Worm (Caenorhabditis elegans) whole organism, late embryonic: ENCODE measurements around the gene T26C12.2.

Experiments
- F13H6.1 ChIP-seq: sonication (generic microtip); optimal IDR thresholded peaks from 2 replicates; lab custom pipeline; 2016; ENCODE audit warnings: missing genetic modification characterization, missing compliant biosample characterization
- K02D7.2 ChIP-seq: sonication (generic microtip); optimal IDR thresholded peaks from 2 replicates; lab custom pipeline; 2017; ENCODE audit warnings: mild to moderate bottlenecking, missing genetic modification characterization, missing compliant biosample characterization
- K09A11.1 ChIP-seq: sonication (generic microtip); optimal IDR thresholded peaks from 2 replicates; lab custom pipeline; 2017; ENCODE audit warnings: antibody characterized with exemption, mild to moderate bottlenecking, missing genetic modification characterization, missing compliant biosample characterization; ENCODE audit not compliant: insufficient read depth
- T23F11.4 ChIP-seq: fragments of 200-800 bp; sonication (Bioruptor generic); optimal IDR thresholded peaks from 2 replicates; lab custom pipeline; 2018; ENCODE audit warnings: mild to moderate bottlenecking, missing genetic modification characterization, missing compliant biosample characterization
- Y22D7AL.16 ChIP-seq: sonication (generic microtip); optimal IDR thresholded peaks from 2 replicates; lab custom pipeline; 2016; ENCODE audit warnings: missing genetic modification characterization, missing compliant biosample characterization
- ahr-1 ChIP-seq: sonication (generic microtip); optimal IDR thresholded peaks from 2 replicates; lab custom pipeline; 2016; ENCODE audit warnings: missing genetic modification characterization, missing compliant biosample characterization
- ceh-14 ChIP-seq: sonication (generic microtip); optimal IDR thresholded peaks from 2 replicates; lab custom pipeline; 2016; ENCODE audit warnings: missing genotype, missing genetic modification characterization, missing compliant biosample characterization
- ceh-18 ChIP-seq: sonication (generic microtip); optimal IDR thresholded peaks from 2 replicates; lab custom pipeline; 2016; ENCODE audit warnings: missing genetic modification characterization, missing compliant biosample characterization
- ceh-30 ChIP-seq: fragments of 150-350 bp; optimal IDR thresholded peaks from 2 replicates; lab custom pipeline; 2014; ENCODE audit warnings: missing biosample characterization, missing genetic modification characterization
- ceh-31 ChIP-seq: sonication (generic microtip); optimal IDR thresholded peaks from 2 replicates; lab custom pipeline; 2016; ENCODE audit warnings: missing genetic modification characterization, missing compliant biosample characterization
- ceh-34 ChIP-seq: sonication (generic microtip); optimal IDR thresholded peaks from 2 replicates; lab custom pipeline; 2016; ENCODE audit warnings: mild to moderate bottlenecking, missing genetic modification characterization, missing compliant biosample characterization
- ceh-45 ChIP-seq: fragments of 200-800 bp; sonication (Bioruptor generic); IDR thresholded peaks from 2 replicates; pipeline ENCODE4 v1.3.6; 2022; ENCODE audit warnings: missing genetic modification reagents, missing genetic modification characterization, missing compliant biosample characterization
- ceh-6 ChIP-seq: fragments of 200-800 bp; sonication (Bioruptor generic); optimal IDR thresholded peaks from 2 replicates; lab custom pipeline; 2018; ENCODE audit warnings: mild to moderate bottlenecking, missing genetic modification characterization, missing compliant biosample characterization
- dmd-4 ChIP-seq: sonication (generic microtip); optimal IDR thresholded peaks from 2 replicates; lab custom pipeline; 2016; ENCODE audit warnings: borderline replicate concordance, missing genetic modification characterization, missing compliant biosample characterization
- dve-1 ChIP-seq: sonication (generic microtip); optimal IDR thresholded peaks from 2 replicates; lab custom pipeline; 2017; ENCODE audit warnings: antibody characterized with exemption, mild to moderate bottlenecking, missing genetic modification characterization, missing compliant biosample characterization
- elt-2 ChIP-seq: sonication (generic microtip); optimal IDR thresholded peaks from 2 replicates; lab custom pipeline; 2016; ENCODE audit warnings: missing genetic modification reagents, missing genetic modification characterization, missing compliant biosample characterization
- elt-4 ChIP-seq: sonication (generic microtip); optimal IDR thresholded peaks from 2 replicates; lab custom pipeline; 2016; ENCODE audit warnings: missing genetic modification characterization, missing compliant biosample characterization
- ets-4 ChIP-seq: sonication (generic microtip); optimal IDR thresholded peaks from 2 replicates; lab custom pipeline; 2016; ENCODE audit warnings: missing genetic modification characterization, missing compliant biosample characterization
- eyg-1 ChIP-seq: sonication (generic microtip); optimal IDR thresholded peaks from 2 replicates; lab custom pipeline; 2016; ENCODE audit warnings: missing genotype, missing genetic modification characterization, missing compliant biosample characterization
- fax-1 ChIP-seq: sonication (generic microtip); optimal IDR thresholded peaks from 2 replicates; lab custom pipeline; 2016; ENCODE audit warnings: missing genotype, missing genetic modification characterization, missing compliant biosample characterization
- fkh-10 ChIP-seq: fragments of 150-350 bp; optimal IDR thresholded peaks from 2 replicates; lab custom pipeline; 2014; ENCODE audit warnings: missing biosample characterization, missing genetic modification reagents, missing genetic modification characterization
- hlh-13 ChIP-seq: fragments of 200-800 bp; sonication (Bioruptor generic); optimal IDR thresholded peaks from 2 replicates; lab custom pipeline; 2018; ENCODE audit warnings: mild to moderate bottlenecking, missing genetic modification characterization, missing compliant biosample characterization
- hlh-30 ChIP-seq: sonication (generic microtip); optimal IDR thresholded peaks from 2 replicates; lab custom pipeline; 2017; ENCODE audit warnings: antibody characterized with exemption, missing genetic modification characterization, missing compliant biosample characterization; ENCODE audit not compliant: insufficient read depth
- hlh-6 ChIP-seq: sonication (generic microtip); optimal IDR thresholded peaks from 2 replicates; lab custom pipeline; 2016; ENCODE audit warnings: missing genotype, missing genetic modification characterization, missing compliant biosample characterization
- hlh-8 ChIP-seq: sonication (generic microtip); optimal IDR thresholded peaks from 2 replicates; lab custom pipeline; 2016; ENCODE audit warnings: missing genotype, missing genetic modification characterization, missing compliant biosample characterization
- lim-6 ChIP-seq: sonication (generic microtip); optimal IDR thresholded peaks from 2 replicates; lab custom pipeline; 2016; ENCODE audit warnings: missing genetic modification characterization, missing compliant biosample characterization
- madf-2 ChIP-seq: sonication (generic microtip); optimal IDR thresholded peaks from 2 replicates; lab custom pipeline; 2017; ENCODE audit warnings: missing genetic modification characterization, missing compliant biosample characterization
- mec-3 ChIP-seq: sonication (generic microtip); optimal IDR thresholded peaks from 2 replicates; lab custom pipeline; 2016; ENCODE audit warnings: borderline replicate concordance, missing genetic modification characterization, missing compliant biosample characterization
- nfya-1 ChIP-seq: sonication (generic microtip); optimal IDR thresholded peaks from 2 replicates; lab custom pipeline; 2017; ENCODE audit warnings: missing genetic modification characterization, mild to moderate bottlenecking, missing compliant biosample characterization, antibody characterized with exemption, moderate library complexity
- nhr-11 ChIP-seq: fragments of 150-350 bp; optimal IDR thresholded peaks from 2 replicates; lab custom pipeline; 2014; ENCODE audit warnings: missing biosample characterization, missing genetic modification characterization
- odd-2 ChIP-seq: sonication (generic microtip); optimal IDR thresholded peaks from 2 replicates; lab custom pipeline; 2017; ENCODE audit warnings: antibody characterized with exemption, mild to moderate bottlenecking, missing genetic modification characterization, missing compliant biosample characterization
- pag-3 ChIP-seq: sonication (generic microtip); optimal IDR thresholded peaks from 2 replicates; lab custom pipeline; 2016; ENCODE audit warnings: missing compliant biosample characterization, missing genetic modification characterization, borderline replicate concordance
- pat-9 ChIP-seq: fragments of 200-800 bp; sonication (Bioruptor generic); optimal IDR thresholded peaks from 2 replicates; lab custom pipeline; 2018; ENCODE audit warnings: mild to moderate bottlenecking, missing genetic modification characterization, moderate library complexity, missing compliant biosample characterization
- pha-2 ChIP-seq: sonication (generic microtip); optimal IDR thresholded peaks from 2 replicates; lab custom pipeline; 2017; ENCODE audit warnings: mild to moderate bottlenecking, missing genetic modification characterization, missing compliant biosample characterization
- pha-4 ChIP-seq: fragments of 150-350 bp; optimal IDR thresholded peaks from 2 replicates; lab custom pipeline; 2018; ENCODE audit warnings: missing biosample characterization, missing genetic modification reagents, missing genetic modification characterization
- pqm-1 ChIP-seq: sonication (generic microtip); optimal IDR thresholded peaks from 2 replicates; lab custom pipeline; 2016; ENCODE audit warnings: missing genetic modification characterization, missing compliant biosample characterization
- ref-2 ChIP-seq: sonication (generic microtip); optimal IDR thresholded peaks from 2 replicates; lab custom pipeline; 2016; ENCODE audit warnings: missing genetic modification characterization, missing compliant biosample characterization
- rnt-1 ChIP-seq: sonication (generic microtip); optimal IDR thresholded peaks from 2 replicates; lab custom pipeline; 2016; ENCODE audit warnings: missing genetic modification characterization, missing compliant biosample characterization
- sdc-2 ChIP-seq: sonication (generic microtip); optimal IDR thresholded peaks from 2 replicates; lab custom pipeline; 2016; ENCODE audit warnings: missing genotype, missing genetic modification characterization, missing compliant biosample characterization
- sox-2 ChIP-seq: fragments of 200-800 bp; sonication (Bioruptor generic); IDR thresholded peaks from 2 replicates; pipeline ENCODE4 v1.3.6; 2022; ENCODE audit warnings: missing genetic modification reagents, missing genetic modification characterization, missing compliant biosample characterization
- sox-4 ChIP-seq: sonication (generic microtip); optimal IDR thresholded peaks from 2 replicates; lab custom pipeline; 2017; ENCODE audit warnings: mild to moderate bottlenecking, missing genetic modification characterization, inconsistent platforms, missing compliant biosample characterization
- tbx-2 ChIP-seq: sonication (generic microtip); optimal IDR thresholded peaks from 2 replicates; lab custom pipeline; 2016; ENCODE audit warnings: missing genetic modification characterization, missing compliant biosample characterization
- ttx-3 ChIP-seq: sonication (generic microtip); optimal IDR thresholded peaks from 2 replicates; lab custom pipeline; 2016; ENCODE audit warnings: missing genetic modification reagents, missing genetic modification characterization, missing compliant biosample characterization
- unc-3 ChIP-seq, 2 experiments: fragments of 200-800 bp in 1 of 2; sonication (Bioruptor generic) in 1 of 2; sonication (generic microtip) in 1 of 2; conservative IDR thresholded peaks in 1 of 2; optimal IDR thresholded peaks in 1 of 2; 2 replicates each; pipeline versions ENCODE4 v1.3.6 to Lab custom; 2016 to 2022; ENCODE audit warnings: missing compliant biosample characterization in 2 of 2, missing genetic modification characterization in 2 of 2, missing genetic modification reagents in 1 of 2
- unc-55 ChIP-seq: sonication (generic microtip); optimal IDR thresholded peaks from 2 replicates; lab custom pipeline; 2017; ENCODE audit warnings: missing biosample characterization, missing genetic modification reagents, missing genetic modification characterization
- unc-86 ChIP-seq: sonication (generic microtip); optimal IDR thresholded peaks from 2 replicates; lab custom pipeline; 2016; ENCODE audit warnings: missing genetic modification characterization, missing compliant biosample characterization
- zip-5 ChIP-seq: sonication (generic microtip); optimal IDR thresholded peaks from 2 replicates; lab custom pipeline; 2016; ENCODE audit warnings: missing genetic modification characterization, missing compliant biosample characterization
- ztf-16 ChIP-seq: sonication (generic microtip); optimal IDR thresholded peaks from 2 replicates; lab custom pipeline; 2017; ENCODE audit warnings: missing genetic modification characterization, missing compliant biosample characterization

Gene T26C12.2

DNA sequence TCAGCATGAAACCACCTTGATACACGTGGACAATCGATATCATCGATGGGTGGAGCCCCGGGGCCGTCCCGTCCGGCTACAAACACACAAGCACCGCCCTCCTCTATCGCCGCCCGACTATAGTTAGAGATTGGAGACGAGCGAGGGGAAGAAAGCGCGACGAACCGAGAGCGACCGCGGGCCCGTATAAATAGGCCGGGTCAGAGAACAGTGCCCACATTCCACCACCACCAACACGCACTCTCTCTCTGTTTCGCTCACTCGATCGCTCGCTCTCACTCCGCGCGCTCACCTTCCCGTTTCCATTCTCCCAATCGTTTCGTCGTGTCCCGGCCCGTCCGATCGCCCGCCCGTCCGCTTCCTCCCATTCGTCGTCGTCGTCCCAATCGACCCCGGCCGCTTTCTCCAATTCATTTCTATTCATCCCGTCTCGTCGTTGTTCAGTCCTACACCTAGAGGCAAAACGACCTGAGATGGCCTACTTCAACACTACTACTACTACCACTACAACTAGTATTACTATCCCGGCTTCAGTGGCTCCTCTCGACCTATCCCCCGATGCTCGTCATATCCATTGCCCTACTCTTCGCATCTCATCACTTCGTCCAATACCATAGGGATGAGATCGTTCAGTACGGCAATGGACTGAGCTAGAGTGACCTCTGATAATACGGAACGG, 32.7 kb downstream of the T26C12.2 start (continued):
- TF ChIP-seq pqm-1 (tag; lab: Kevin White, UChicago) (no peak), unc-55 (GFP tag; lab: Kevin White, UChicago) (peak; percentile 50), ref-2 (peak; percentile 76), sox-4 (tag; lab: Kevin White, UChicago) (no peak), unc-86 (tag; lab: Kevin White, UChicago) (no peak), ceh-6 (GFP tag; lab: Kevin White, UChicago) (peak; percentile 51), ztf-16 (no peak), sox-2 (peak; percentile 53), fkh-10 (GFP tag; lab: Kevin White, UChicago) (no peak), nhr-11 (no peak), elt-2 (tag; lab: Kevin White, UChicago) (peak; percentile 2), hlh-30 (tag; lab: Kevin White, UChicago) (peak; percentile 20), pha-4 (tag; lab: Kevin White, UChicago) (no peak), dmd-4 (no peak), F13H6.1 (tag; lab: Kevin White, UChicago) (peak; percentile 47), ceh-14 (no peak), ceh-30 (peak; percentile 9), zip-5 (tag; lab: Kevin White, UChicago) (no peak), hlh-13 (GFP tag; lab: Kevin White, UChicago) (peak; percentile 36), K02D7.2 (tag; lab: Kevin White, UChicago) (no peak), nfya-1 (tag; lab: Kevin White, UChicago) (peak; percentile 66), lim-6 (tag; lab: Kevin White, UChicago) (no peak), K09A11.1 (peak; percentile 46), hlh-6 (tag; lab: Kevin White, UChicago) (peak; percentile 67), hlh-8 (tag; lab: Kevin White, UChicago) (no peak)
- TF ChIP-seq, all 69 proteins: peak for 33

DNA sequence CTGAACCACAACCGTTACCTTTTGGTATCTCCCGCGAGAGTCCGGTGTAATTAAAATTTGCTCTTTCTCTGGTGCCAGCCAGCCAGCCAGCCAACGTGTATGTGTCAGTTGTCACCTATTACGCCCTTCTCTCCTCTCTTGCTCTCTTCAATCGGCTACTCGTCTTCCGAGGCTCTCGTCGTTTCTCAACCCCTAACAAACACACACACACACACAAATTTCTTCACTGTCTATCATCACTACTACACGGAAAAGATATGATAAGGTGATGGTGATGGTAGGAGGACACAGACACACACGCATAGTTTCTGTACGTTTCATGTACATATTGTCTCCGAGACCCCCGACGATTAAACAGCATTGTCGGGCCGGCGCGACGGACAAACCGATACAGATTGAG, 33.9 kb downstream of the T26C12.2 start:
- TF ChIP-seq unc-3 (GFP tag; conservative IDR thresholded peaks at IDR 0.05; lab: Robert Waterston, UW) (no peak), unc-3 (tag; optimal IDR thresholded peaks at IDR 0.05; lab: Kevin White, UChicago) (no peak), Y22D7AL.16 (tag; lab: Kevin White, UChicago) (no peak), T23F11.4 (GFP tag; lab: Kevin White, UChicago) (no peak), hlh-13 (GFP tag; lab: Kevin White, UChicago) (no peak), tbx-2 (peak; percentile 53), pha-2 (tag; lab: Kevin White, UChicago) (peak; percentile 27), ceh-45 (GFP tag; lab: Robert Waterston, UW) (no peak), F13H6.1 (tag; lab: Kevin White, UChicago) (no peak), ceh-34 (tag; lab: Kevin White, UChicago) (peak; percentile 43), ceh-18 (tag; lab: Kevin White, UChicago) (peak; percentile 55), ceh-30 (no peak), ahr-1 (tag; lab: Kevin White, UChicago) (no peak), pag-3 (tag; lab: Kevin White, UChicago) (no peak), K02D7.2 (tag; lab: Kevin White, UChicago) (no peak), sdc-2 (tag; lab: Kevin White, UChicago) (no peak), odd-2 (no peak), zip-5 (tag; lab: Kevin White, UChicago) (no peak), eyg-1 (tag; lab: Kevin White, UChicago) (no peak), mec-3 (tag; lab: Kevin White, UChicago) (no peak), fax-1 (tag; lab: Kevin White, UChicago) (no peak), ttx-3 (tag; lab: Kevin White, UChicago) (no peak), rnt-1 (tag; lab: Kevin White, UChicago) (peak; percentile 38), pat-9 (tag; lab: Kevin White, UChicago) (no peak), madf-2 (tag; lab: Kevin White, UChicago) (no peak), ceh-31 (tag; lab: Kevin White, UChicago) (no peak), ref-2 (no peak), nfya-1 (tag; lab: Kevin White, UChicago) (peak; percentile 21), hlh-6 (tag; lab: Kevin White, UChicago) (no peak), elt-2 (tag; lab: Kevin White, UChicago) (peak; percentile 73), elt-4 (tag; lab: Kevin White, UChicago) (no peak), dve-1 (tag; lab: Kevin White, UChicago) (no peak), ceh-14 (no peak), ets-4 (tag; lab: Kevin White, UChicago) (no peak), pqm-1 (tag; lab: Kevin White, UChicago) (no peak)
- TF ChIP-seq, all 69 proteins: peak for 7
